Fruit fly (Drosophila melanogaster): Measurements from ENCODE around the gene Acp24A4.
A peak's percentile ranks its signal among the peaks of the same experiment; 100 is the strongest.

Gene Acp24A4

dm6 chr2L:3703260-3703659 lies 9.6 kb upstream of the Acp24A4 start, which contains the start of gene CG2816 (continued):
- TF ChIP-seq Mrtf (GFP tag; IDR thresholded peaks at IDR 0.05) (peak; percentile 78; the same call in 2 of the 3 replicates), CG4730 (GFP tag; IDR thresholded peaks at IDR 0.05) (peak; percentile 35; the same call in 1 of the 2 replicates), CG10654 (GFP tag; optimal IDR thresholded peaks at IDR 0.05) (peak; percentile 32), CkIIα-i1 (GFP tag; IDR thresholded peaks at IDR 0.05) (no peak), CG12744 (GFP tag; optimal IDR thresholded peaks at IDR 0.05) (peak; percentile 24), pum (GFP tag; optimal IDR thresholded peaks at IDR 0.05) (peak; percentile 23), TFAM (GFP tag; optimal IDR thresholded peaks at IDR 0.05) (no peak), Antp (GFP tag; optimal IDR thresholded peaks at IDR 0.05) (peak; percentile 32), hth (optimal IDR thresholded peaks at IDR 0.05) (no peak), ase (GFP tag; IDR thresholded peaks at IDR 0.05) (peak; percentile 71; the same call in 2 of the 3 replicates), CG15479 (GFP tag; optimal IDR thresholded peaks at IDR 0.05) (no peak), CG12071 (GFP tag; optimal IDR thresholded peaks at IDR 0.05) (peak; percentile 20), ind (GFP tag; optimal IDR thresholded peaks at IDR 0.05) (peak; percentile 59), CG18011 (GFP tag; optimal IDR thresholded peaks at IDR 0.05) (peak; percentile 44), NfI (GFP tag; optimal IDR thresholded peaks at IDR 0.05) (peak; percentile 78), CG4424 (GFP tag; optimal IDR thresholded peaks at IDR 0.05) (no peak), GATAe (GFP tag; conservative IDR thresholded peaks at IDR 0.05) (no peak), CG7745 (tag; optimal IDR thresholded peaks at IDR 0.05) (no peak), slbo (GFP tag; IDR thresholded peaks at IDR 0.05) (peak; percentile 95), psq (GFP tag; optimal IDR thresholded peaks at IDR 0.05) (peak; percentile 18), grau (tag; optimal IDR thresholded peaks at IDR 0.05) (peak; percentile 58), corto (GFP tag; optimal IDR thresholded peaks at IDR 0.05) (peak; percentile 34), HLH54F (GFP tag; optimal IDR thresholded peaks at IDR 0.05) (peak; percentile 72), sens (GFP tag) (peak; percentile 78), lmd (GFP tag; IDR thresholded peaks at IDR 0.05) (peak; percentile 92), tin (GFP tag; optimal IDR thresholded peaks at IDR 0.05) (peak; percentile 53), Rfx (GFP tag; IDR thresholded peaks at IDR 0.05) (peak; percentile 98), E2f1 (GFP tag; IDR thresholded peaks at IDR 0.05) (0 out of 2 replicates have a peak, but pooled peaks have one; percentile 33), CG14667 (GFP tag; IDR thresholded peaks at IDR 0.05) (0 out of 2 replicates have a peak, but pooled peaks have one; percentile 20), CG11456 (GFP tag; IDR thresholded peaks at IDR 0.05) (peak; percentile 95; the same call in 2 of the 3 replicates), CG15601 (tag; optimal IDR thresholded peaks at IDR 0.05) (peak; percentile 8), CG14965 (GFP tag; optimal IDR thresholded peaks at IDR 0.05; ENCODE audit: borderline replicate concordance) (no peak), al (GFP tag; IDR thresholded peaks at IDR 0.05) (peak; percentile 95), CG16815 (GFP tag; optimal IDR thresholded peaks at IDR 0.05) (peak; percentile 56), Fer2 (tag; optimal IDR thresholded peaks at IDR 0.05) (peak; percentile 36), Dip3 (GFP tag; optimal IDR thresholded peaks at IDR 0.05) (peak; percentile 83), Ada2b (GFP tag; IDR thresholded peaks at IDR 0.05) (peak; percentile 49), tgo (GFP tag; IDR thresholded peaks at IDR 0.05) (peak; percentile 78), D19B (GFP tag; optimal IDR thresholded peaks at IDR 0.05) (peak; percentile 27), CG11085 (GFP tag; IDR thresholded peaks at IDR 0.05) (0 out of 2 replicates have a peak, but pooled peaks have one; percentile 23), CG32532 (GFP tag; IDR thresholded peaks at IDR 0.05) (peak; percentile 70), Usf (GFP tag; optimal IDR thresholded peaks at IDR 0.05) (peak; percentile 72), CG11504 (tag; optimal IDR thresholded peaks at IDR 0.05) (peak; percentile 55), knrl (GFP tag; IDR thresholded peaks at IDR 0.05; ENCODE audit: partially characterized antibody) (no peak), Dad (GFP tag; optimal IDR thresholded peaks at IDR 0.05) (peak; percentile 2), rib (GFP tag; IDR thresholded peaks at IDR 0.05) (peak; percentile 94), sd (tag; optimal IDR thresholded peaks at IDR 0.05) (peak; percentile 61), CG12104 (GFP tag; optimal IDR thresholded peaks at IDR 0.05) (no peak), MESR4 (GFP tag; optimal IDR thresholded peaks at IDR 0.05) (no peak), CG7963 (GFP tag; IDR thresholded peaks at IDR 0.05; ENCODE audit: partially characterized antibody) (no peak), Sox102F (GFP tag; optimal IDR thresholded peaks at IDR 0.05) (peak; percentile 23), C15 (GFP tag; IDR thresholded peaks at IDR 0.05) (0 out of 3 replicates have a peak, but pooled peaks have one; percentile 18)

Measured in whole organism, embryonic.